Worm (Caenorhabditis elegans) whole organism, midembryonic: ENCODE measurements around the gene H14N18.4.

Experiments used
- ref-1 ChIP-seq: fragments of 200-800 bp; sonication (Bioruptor generic); conservative IDR thresholded peaks from 2 replicates; pipeline ENCODE4 v1.3.6; 2022; ENCODE audit warnings: missing genetic modification reagents, missing genetic modification characterization, missing compliant biosample characterization
- tab-1 ChIP-seq: fragments of 200-800 bp; sonication (Bioruptor generic); IDR thresholded peaks from 2 replicates; pipeline ENCODE4 v1.3.6; 2022; ENCODE audit warnings: missing genetic modification characterization, missing compliant biosample characterization

DNA sequence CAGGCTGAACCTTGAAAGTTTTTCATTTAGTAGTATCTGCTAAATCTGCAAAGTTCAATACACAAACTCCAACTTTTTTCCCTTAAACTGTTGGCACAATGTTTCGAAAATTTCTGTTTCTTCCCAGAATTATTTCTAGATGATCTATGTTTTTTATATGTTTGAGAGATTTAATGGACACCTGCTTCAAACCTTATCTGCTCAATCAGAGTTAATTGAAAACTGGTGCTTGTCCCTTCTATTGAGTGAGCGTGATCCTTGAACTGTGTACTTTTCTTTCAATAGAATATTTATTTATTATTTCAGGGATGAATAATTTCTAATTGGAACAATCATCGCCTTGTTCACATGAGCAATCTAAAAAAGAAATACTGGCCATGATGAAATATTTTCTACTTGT is 30.0 kb downstream of the H14N18.4 start, which contains the start of gene frpr-13:
- TF ChIP-seq tab-1 (no peak), ref-1 (GFP tag; lab: Robert Waterston, UW) (no peak)
